Worm (Caenorhabditis elegans): ENCODE data around the gene Y12A6A.1.

DNA sequence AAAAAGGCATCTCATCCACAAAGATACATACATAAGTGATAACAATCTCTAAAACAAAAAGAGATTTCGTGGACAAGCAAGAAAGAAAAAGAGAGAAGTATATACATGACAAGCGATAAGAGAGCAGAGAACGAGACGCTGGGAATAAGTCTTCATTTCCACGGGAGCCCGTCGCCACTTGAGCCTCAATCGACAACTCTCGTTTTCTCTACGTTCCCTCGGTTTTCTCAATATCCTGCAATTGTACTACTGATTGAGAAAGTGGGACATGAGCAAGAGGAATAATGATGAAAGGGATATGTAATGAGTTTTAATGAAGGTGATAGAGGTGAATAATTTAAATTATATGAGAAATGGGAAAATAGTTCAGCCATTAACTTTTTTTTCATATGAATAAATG is 16.0 kb upstream of the Y12A6A.1 start:
- no peak for TF ChIP-seq ama-1 (optimal IDR thresholded peaks at IDR 0.05)
- no peak for TF ChIP-seq B0310.2 (tag; optimal IDR thresholded peaks at IDR 0.05)
- no peak for TF ChIP-seq ceh-36 (tag; optimal IDR thresholded peaks at IDR 0.05)
- no peak for TF ChIP-seq scrt-1 (GFP tag; IDR thresholded peaks at IDR 0.05)
- TF ChIP-seq hmg-4 (GFP tag; optimal IDR thresholded peaks at IDR 0.05), result no peak
- no peak for TF ChIP-seq aly-1 (tag; optimal IDR thresholded peaks at IDR 0.05)
